Worm (Caenorhabditis elegans) whole organism, mixed stage, embryonic: ENCODE data around the gene snpc-1.3.

ENCODE experiments used
- bed-3 ChIP-seq: fragments of 200-800 bp; sonication (Bioruptor generic); optimal IDR thresholded peaks from 3 replicates; lab custom pipeline; 2018; ENCODE audit warnings: mild to moderate bottlenecking, missing genetic modification characterization, moderate library complexity, missing compliant biosample characterization
- blmp-1 ChIP-seq: fragments of 150-350 bp; optimal IDR thresholded peaks from 2 replicates; lab custom pipeline; 2014; ENCODE audit warnings: missing biosample characterization, missing genetic modification characterization
- ceh-39 ChIP-seq: fragments of 150-350 bp; optimal IDR thresholded peaks from 2 replicates; lab custom pipeline; 2014; ENCODE audit warnings: missing biosample characterization, missing genetic modification characterization
- ceh-83 ChIP-seq: fragments of 200-800 bp; sonication (Bioruptor generic); optimal IDR thresholded peaks from 2 replicates; lab custom pipeline; 2018; ENCODE audit warnings: mild to moderate bottlenecking, missing genetic modification characterization, missing compliant biosample characterization
- ces-1 ChIP-seq: fragments of 150-350 bp; optimal IDR thresholded peaks from 2 replicates; lab custom pipeline; 2014; ENCODE audit warnings: missing biosample characterization, missing genetic modification reagents, missing genetic modification characterization
- cnd-1 ChIP-seq: fragments of 200-800 bp; sonication (Bioruptor generic); optimal IDR thresholded peaks from 2 replicates; lab custom pipeline; 2018; ENCODE audit warnings: mild to moderate bottlenecking, missing genetic modification characterization, missing compliant biosample characterization
- drap-1 ChIP-seq: fragments of 200-800 bp; sonication (Bioruptor generic); optimal IDR thresholded peaks from 3 replicates; lab custom pipeline; 2018; ENCODE audit warnings: mild to moderate bottlenecking, missing genetic modification characterization, missing compliant biosample characterization
- elt-1 ChIP-seq: sonication (generic microtip); optimal IDR thresholded peaks from 2 replicates; lab custom pipeline; 2017; ENCODE audit warnings: missing genetic modification characterization, mild to moderate bottlenecking, missing compliant biosample characterization, antibody characterized with exemption, moderate library complexity, borderline replicate concordance; ENCODE audit not compliant: insufficient read depth
- elt-3 ChIP-seq: fragments of 150-350 bp; optimal IDR thresholded peaks from 2 replicates; lab custom pipeline; 2014; ENCODE audit warnings: missing biosample characterization, missing genetic modification characterization
- flh-1 ChIP-seq: fragments of 200-800 bp; sonication (Bioruptor generic); optimal IDR thresholded peaks from 2 replicates; lab custom pipeline; 2018; ENCODE audit warnings: mild to moderate bottlenecking, missing genetic modification characterization, moderate library complexity, missing compliant biosample characterization
- hlh-1 ChIP-seq: fragments of 150-350 bp; optimal IDR thresholded peaks from 2 replicates; lab custom pipeline; 2014; ENCODE audit warnings: missing biosample characterization, missing genetic modification reagents, missing genetic modification characterization
- lin-32 ChIP-seq: fragments of 200-800 bp; sonication (Bioruptor generic); optimal IDR thresholded peaks from 2 replicates; lab custom pipeline; 2018; ENCODE audit warnings: mild to moderate bottlenecking, missing genetic modification characterization, missing compliant biosample characterization
- mab-5 ChIP-seq: fragments of 150-350 bp; optimal IDR thresholded peaks from 2 replicates; lab custom pipeline; 2014; ENCODE audit warnings: missing biosample characterization, missing genetic modification characterization
- mep-1 ChIP-seq: fragments of 150-350 bp; optimal IDR thresholded peaks from 2 replicates; lab custom pipeline; 2017; ENCODE audit warnings: missing biosample characterization, missing genetic modification reagents, missing genetic modification characterization, inconsistent platforms
- mls-2 ChIP-seq: sonication (generic microtip); optimal IDR thresholded peaks from 2 replicates; lab custom pipeline; 2016; ENCODE audit warnings: mild to moderate bottlenecking, missing genetic modification characterization, moderate library complexity, missing compliant biosample characterization
- nhr-12 ChIP-seq: fragments of 150-350 bp; optimal IDR thresholded peaks from 2 replicates; lab custom pipeline; 2014; ENCODE audit warnings: missing biosample characterization, missing genetic modification characterization
- nhr-2 ChIP-seq: fragments of 150-350 bp; optimal IDR thresholded peaks from 2 replicates; lab custom pipeline; 2014; ENCODE audit warnings: missing biosample characterization, missing genetic modification characterization
- nhr-237 ChIP-seq: fragments of 150-350 bp; optimal IDR thresholded peaks from 2 replicates; lab custom pipeline; 2014; ENCODE audit warnings: missing biosample characterization, missing genetic modification characterization
- nhr-76 ChIP-seq: sonication (generic microtip); optimal IDR thresholded peaks from 2 replicates; lab custom pipeline; 2017; ENCODE audit warnings: missing biosample characterization, missing genetic modification characterization
- pha-4 ChIP-seq: fragments of 150-350 bp; optimal IDR thresholded peaks from 2 replicates; lab custom pipeline; 2018; ENCODE audit warnings: missing biosample characterization, missing genetic modification reagents, missing genetic modification characterization
- sem-2 ChIP-seq: fragments of 200-800 bp; sonication (Bioruptor generic); optimal IDR thresholded peaks from 2 replicates; lab custom pipeline; 2018; ENCODE audit warnings: mild to moderate bottlenecking, missing genetic modification characterization, missing compliant biosample characterization
- snpc-4 ChIP-seq: fragments of 150-350 bp; optimal IDR thresholded peaks from 2 replicates; lab custom pipeline; 2014; ENCODE audit warnings: missing biosample characterization, missing genetic modification characterization
- sptf-1 ChIP-seq: sonication (generic microtip); optimal IDR thresholded peaks from 2 replicates; lab custom pipeline; 2017; ENCODE audit warnings: mild to moderate bottlenecking, missing genetic modification characterization, moderate library complexity, missing compliant biosample characterization
- tbx-8 ChIP-seq: fragments of 200-800 bp; sonication (Bioruptor generic); optimal IDR thresholded peaks from 2 replicates; lab custom pipeline; 2018; ENCODE audit warnings: mild to moderate bottlenecking, missing genetic modification characterization, moderate library complexity, missing compliant biosample characterization
- unc-120 ChIP-seq: sonication (generic microtip); optimal IDR thresholded peaks from 2 replicates; lab custom pipeline; 2017; ENCODE audit warnings: missing genetic modification characterization, missing compliant biosample characterization; ENCODE audit not compliant: poor library complexity, severe bottlenecking
- unc-62 ChIP-seq: fragments of 150-350 bp; optimal IDR thresholded peaks from 2 replicates; lab custom pipeline; 2014; ENCODE audit warnings: missing biosample characterization, missing genetic modification reagents, missing genetic modification characterization
- zip-8 ChIP-seq: fragments of 150-350 bp; optimal IDR thresholded peaks from 2 replicates; lab custom pipeline; 2014; ENCODE audit warnings: missing biosample characterization, missing genetic modification characterization
- ztf-11 ChIP-seq: fragments of 150-350 bp; optimal IDR thresholded peaks from 2 replicates; lab custom pipeline; 2014; ENCODE audit warnings: missing biosample characterization, missing genetic modification characterization

Gene snpc-1.3

DNA sequence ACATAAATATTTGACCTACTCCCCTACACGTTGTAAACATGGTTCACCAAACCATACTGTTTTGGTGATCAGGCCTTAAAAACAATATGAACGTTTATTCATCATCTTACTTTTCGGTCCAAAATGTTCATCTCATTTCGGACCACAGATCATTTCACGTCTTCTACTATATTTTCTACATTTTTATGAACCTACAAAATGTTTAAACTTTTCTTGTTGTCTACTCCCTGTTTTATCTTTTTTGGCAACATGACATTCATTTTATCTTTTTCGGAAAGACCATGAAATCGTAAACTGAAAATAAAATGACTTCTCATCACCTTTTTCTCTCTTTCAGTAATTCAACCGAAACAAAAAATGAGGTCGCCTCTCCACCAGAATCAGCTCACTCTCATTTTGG is 11.1 kb downstream of the snpc-1.3 start, which contains the start of gene rhr-1:
rhr-1 (plus strand) TSS at position 301 of the 400 bp plus-strand sequence.
- TF ChIP-seq unc-120 = no peak

DNA sequence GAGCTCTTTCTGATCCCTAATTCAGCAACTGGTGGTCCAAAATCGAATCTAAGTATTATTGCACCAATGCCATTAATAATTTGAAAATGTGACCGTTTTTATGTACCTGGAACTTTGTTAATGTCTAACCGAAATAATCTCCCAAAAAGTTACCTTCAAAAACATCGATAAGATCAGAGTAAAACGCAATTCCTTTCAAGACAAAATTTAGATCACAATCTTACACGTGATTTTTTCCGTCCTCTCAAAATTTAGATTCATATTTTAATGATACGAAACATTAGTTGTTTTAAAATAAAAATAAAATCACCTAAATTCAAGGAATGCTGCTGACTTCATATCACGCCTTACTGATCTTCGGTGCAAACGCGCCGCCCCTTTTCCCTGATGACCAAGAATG is 12.6 kb downstream of the snpc-1.3 start:
- no peak for TF ChIP-seq bed-3 (GFP tag; lab: Kevin White, UChicago)
- TF ChIP-seq lin-32 (GFP tag; lab: Kevin White, UChicago) = no peak
- TF ChIP-seq mep-1 (tag; lab: Kevin White, UChicago) = no peak
- no peak for TF ChIP-seq nhr-12 (tag; lab: Kevin White, UChicago)
- no peak for TF ChIP-seq blmp-1
- TF ChIP-seq sem-2 (GFP tag; lab: Kevin White, UChicago) = no peak
- TF ChIP-seq ces-1 (GFP tag; lab: Kevin White, UChicago) = no peak
- TF ChIP-seq mls-2 (tag; lab: Kevin White, UChicago) = no peak
- TF ChIP-seq drap-1 (GFP tag; lab: Kevin White, UChicago) = no peak
- TF ChIP-seq cnd-1 (tag; lab: Kevin White, UChicago) = no peak
- no peak for TF ChIP-seq nhr-76 (tag; lab: Kevin White, UChicago)

DNA sequence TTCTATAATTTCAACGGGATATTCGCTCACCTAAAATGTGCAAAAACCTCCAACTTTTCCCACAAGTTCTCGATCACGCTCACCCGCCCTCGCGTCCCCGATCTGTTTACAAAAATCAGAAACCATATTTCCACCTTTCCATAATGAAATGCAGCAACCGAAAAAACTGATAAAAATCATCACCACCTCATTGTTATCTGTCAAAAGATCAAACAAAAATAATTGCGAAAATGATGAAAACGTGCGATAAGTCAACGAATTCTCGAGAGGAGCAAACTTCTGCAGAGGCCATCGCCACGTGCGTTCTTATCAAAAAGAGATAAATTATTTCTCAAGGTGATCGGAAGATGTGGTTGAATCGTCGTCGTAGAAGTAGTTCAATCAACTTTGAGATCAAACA is 14.0 kb downstream of the snpc-1.3 start:
- TF ChIP-seq elt-1 (tag; lab: Kevin White, UChicago) = peak; percentile 81
- no peak for TF ChIP-seq unc-62

DNA sequence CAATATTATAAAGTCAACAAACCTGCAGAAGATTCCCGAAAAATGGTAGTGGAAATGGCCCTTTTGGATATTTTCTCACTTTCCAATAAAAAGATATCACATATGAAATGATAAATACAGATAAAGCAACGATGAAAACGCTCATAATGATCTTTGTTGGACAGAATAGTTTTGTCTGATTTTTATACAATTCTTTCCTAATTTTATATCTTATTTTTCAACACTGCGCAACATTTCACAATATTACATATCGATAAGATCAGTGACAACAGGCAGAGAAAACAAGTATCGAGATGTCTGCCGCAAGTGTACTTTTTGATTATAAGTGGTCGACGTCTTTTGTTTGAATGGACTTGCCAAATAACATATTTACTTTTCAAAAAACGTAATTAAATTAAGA is 15.8 kb downstream of the snpc-1.3 start, which contains the start of gene cyp-14A5:
cyp-14A5 (minus strand) TSS at position 163 of the 400 bp plus-strand sequence.
- TF ChIP-seq elt-1 (tag; lab: Kevin White, UChicago) = peak; percentile 2
- TF ChIP-seq nhr-12 (tag; lab: Kevin White, UChicago) = no peak
- TF ChIP-seq, all 35 proteins: peak for 1

DNA sequence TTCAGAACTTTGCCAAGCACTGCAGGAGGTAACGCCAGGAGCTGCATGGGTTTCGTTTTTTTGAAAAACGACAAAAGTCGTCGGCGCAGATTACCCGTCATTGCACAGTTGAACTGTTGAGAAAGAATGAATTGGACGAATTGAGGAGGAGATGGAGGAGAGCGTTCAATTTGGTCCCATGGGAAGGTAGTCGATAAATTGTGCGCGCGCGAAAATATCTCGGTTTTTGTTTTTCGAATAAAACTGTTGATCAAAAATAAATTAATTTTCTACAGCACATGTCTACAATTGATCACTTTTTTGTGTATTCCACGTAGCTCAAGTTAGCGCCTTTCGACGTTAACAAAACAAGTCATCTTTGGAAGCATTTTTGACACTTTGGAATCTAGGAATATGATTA is 19.1 kb downstream of the snpc-1.3 start, which contains the start of gene F08F3.6:
F08F3.6 (minus strand) TSS at position 153 of the 400 bp plus-strand sequence.
- TF ChIP-seq nhr-237 = no peak

DNA sequence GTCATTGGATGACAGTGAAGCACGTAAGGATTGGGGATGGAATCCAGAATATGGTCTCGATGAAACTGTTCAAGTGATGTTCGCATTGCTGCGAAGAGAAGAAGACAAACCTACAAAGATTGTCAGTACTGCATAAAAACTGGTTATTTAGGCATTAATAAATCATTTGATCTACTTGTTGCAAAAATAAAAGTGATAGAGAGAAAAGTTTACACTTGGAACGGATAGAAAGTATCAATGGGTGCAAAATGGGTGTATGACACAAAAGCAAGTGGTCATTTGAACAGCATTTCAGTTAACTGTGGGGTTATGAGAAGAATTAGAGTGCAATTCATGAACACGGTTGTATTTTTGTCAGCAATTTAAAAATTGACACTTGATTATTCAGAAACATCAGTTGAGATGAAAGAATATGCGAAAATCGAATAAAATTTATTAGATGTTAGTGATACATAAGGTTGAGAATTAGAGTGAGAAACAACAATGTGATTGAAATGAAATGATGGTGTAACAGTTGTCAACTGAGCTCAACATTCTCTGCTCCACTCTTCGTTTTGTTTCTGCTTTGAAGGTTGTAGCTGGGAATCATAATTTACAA is 26.1 kb downstream of the snpc-1.3 start, which contains the start of gene F08F3.10:
F08F3.10 (plus strand) TSS at position 548 of the 598 bp plus-strand sequence.
- TF ChIP-seq hlh-1 (tag; lab: Kevin White, UChicago) = peak; percentile 34
- TF ChIP-seq cnd-1 (tag; lab: Kevin White, UChicago) = no peak

DNA sequence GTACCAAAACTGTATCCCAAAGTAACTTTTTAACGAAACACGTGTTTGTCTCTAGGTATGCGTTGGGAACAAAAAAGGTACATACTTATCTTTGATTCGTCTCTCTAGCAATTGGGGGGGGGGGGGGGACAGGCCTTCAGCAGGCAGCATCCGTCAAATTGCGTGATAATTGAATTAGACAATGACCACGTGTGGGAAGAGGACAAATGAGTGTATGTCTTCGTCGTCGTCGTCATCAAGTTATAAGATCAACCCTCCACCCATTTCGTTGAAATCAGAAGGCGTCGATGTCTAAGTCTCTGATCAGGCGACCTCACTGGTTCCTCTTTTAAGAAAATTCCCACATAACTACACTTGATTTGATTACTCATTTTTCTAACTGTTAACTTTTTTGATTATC is 28.3 kb downstream of the snpc-1.3 start, which contains the start of gene F08F3.4:
F08F3.4 (plus strand) TSS at position 277 of the 400 bp plus-strand sequence.
- TF ChIP-seq ceh-83 (no peak), drap-1 (GFP tag; lab: Kevin White, UChicago) (no peak), ztf-11 (tag; lab: Kevin White, UChicago) (no peak), elt-3 (tag; lab: Kevin White, UChicago) (no peak), nhr-2 (tag; lab: Kevin White, UChicago) (no peak), unc-120 (no peak), nhr-237 (no peak), ces-1 (GFP tag; lab: Kevin White, UChicago) (no peak), flh-1 (GFP tag; lab: Kevin White, UChicago) (no peak)

DNA sequence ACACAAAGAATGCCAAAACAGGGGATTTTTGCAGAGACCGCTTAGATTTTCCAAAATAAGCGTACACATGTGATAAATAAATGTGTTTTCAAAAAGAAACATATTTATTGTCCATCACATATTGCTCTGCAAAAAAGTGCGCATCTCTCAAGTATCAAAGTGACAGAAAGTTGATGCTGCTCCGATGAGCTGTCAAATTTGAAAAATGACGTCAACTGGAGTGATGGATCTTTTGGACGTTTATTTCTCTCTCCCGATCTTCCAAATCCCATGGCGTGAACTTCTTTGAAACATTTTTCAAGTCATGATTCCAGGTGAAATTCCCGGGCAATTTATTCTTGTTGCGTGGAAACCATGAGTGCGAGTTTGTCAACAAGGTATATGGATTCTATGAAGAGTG is 30.0 kb downstream of the snpc-1.3 start:
- TF ChIP-seq nhr-2 (tag; lab: Kevin White, UChicago) (no peak), unc-62 (peak; percentile 88)

DNA sequence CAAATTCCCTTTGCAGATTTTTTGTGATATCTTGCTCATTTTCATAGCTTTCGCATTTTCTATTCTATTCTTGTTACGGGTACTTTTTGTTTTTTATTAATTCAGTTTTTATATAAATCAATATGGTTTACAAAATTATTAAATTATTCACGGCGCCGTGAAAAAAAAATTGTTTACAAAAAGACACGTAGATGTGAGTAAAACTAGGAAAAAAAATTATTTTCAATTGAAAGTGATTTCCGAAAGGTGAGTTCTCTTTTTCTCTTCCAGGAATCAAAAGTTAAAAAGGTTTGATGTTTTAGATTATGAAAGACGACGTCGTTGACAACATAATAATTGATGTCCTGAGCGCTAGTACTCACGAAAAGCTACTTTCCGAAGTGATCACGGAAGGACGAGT is 30.7 kb downstream of the snpc-1.3 start, which contains the start of gene C25A6.1:
C25A6.1 (plus strand) TSS at position 301 of the 400 bp plus-strand sequence.
- TF ChIP-seq bed-3 (GFP tag; lab: Kevin White, UChicago) (no peak), elt-3 (tag; lab: Kevin White, UChicago) (no peak), tbx-8 (GFP tag; lab: Kevin White, UChicago) (no peak), lin-32 (GFP tag; lab: Kevin White, UChicago) (no peak), unc-62 (no peak), cnd-1 (tag; lab: Kevin White, UChicago) (no peak), ceh-83 (no peak), mls-2 (tag; lab: Kevin White, UChicago) (no peak), nhr-2 (tag; lab: Kevin White, UChicago) (no peak), mab-5 (tag; lab: Kevin White, UChicago) (no peak), ceh-39 (no peak), pha-4 (tag; lab: Kevin White, UChicago) (no peak), zip-8 (no peak), nhr-237 (no peak), snpc-4 (tag; lab: Kevin White, UChicago) (no peak), sem-2 (GFP tag; lab: Kevin White, UChicago) (no peak), sptf-1 (tag; lab: Kevin White, UChicago) (no peak), elt-1 (tag; lab: Kevin White, UChicago) (no peak)
